Worm (Caenorhabditis elegans): ENCODE measurements around the gene lam-1.

Gene lam-1

DNA sequence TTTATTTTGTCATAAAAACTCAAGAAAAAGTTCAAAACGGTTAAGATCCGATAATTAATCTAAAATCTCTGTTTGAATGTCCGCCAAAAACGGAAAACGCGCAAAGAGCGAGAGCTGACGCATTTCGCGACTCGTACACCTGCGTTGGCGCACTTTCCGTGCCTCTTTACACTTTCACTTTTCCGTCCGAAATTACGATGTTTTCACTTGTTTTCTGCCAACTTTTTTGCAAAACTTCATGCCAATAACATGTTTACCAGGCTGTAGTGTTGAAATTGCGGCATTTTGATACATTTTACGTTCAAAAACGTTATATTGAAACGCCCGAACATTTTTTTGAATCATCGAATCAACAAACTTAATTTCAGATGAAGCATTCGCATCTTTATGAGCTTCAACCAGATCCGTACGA is 10.6 kb downstream of the lam-1 start, which contains the start of gene W03F8.4 (continued):
- TF ChIP-seq ceh-82 (tag; optimal IDR thresholded peaks at IDR 0.05) (no peak), ces-1 (GFP tag; optimal IDR thresholded peaks at IDR 0.05) (no peak), aha-1 (tag) (peak; percentile 97), ZK546.5 (tag; optimal IDR thresholded peaks at IDR 0.05) (no peak), daf-12 (tag; optimal IDR thresholded peaks at IDR 0.05) (no peak), F49E8.2 (tag; optimal IDR thresholded peaks at IDR 0.05; ENCODE audit: borderline replicate concordance) (peak; percentile 81), zip-2 (tag; optimal IDR thresholded peaks at IDR 0.05) (peak; percentile 49), nhr-77 (tag; optimal IDR thresholded peaks at IDR 0.05) (peak; percentile 91), nhr-111 (GFP tag; optimal IDR thresholded peaks at IDR 0.05) (no peak), D1046.2 (GFP tag; IDR thresholded peaks at IDR 0.05) (0 out of 2 replicates have a peak, but pooled peaks have one; percentile 47), lir-3 (tag; optimal IDR thresholded peaks at IDR 0.05) (no peak), dmd-8 (GFP tag; IDR thresholded peaks at IDR 0.05) (no peak), Y5F2A.4 (GFP tag; optimal IDR thresholded peaks at IDR 0.05) (no peak), jun-1 (tag; optimal IDR thresholded peaks at IDR 0.05) (peak; percentile 44), F10B5.3 (tag; optimal IDR thresholded peaks at IDR 0.05) (peak; percentile 82), set-16 (GFP tag; IDR thresholded peaks at IDR 0.05) (no peak), mes-2 (tag; optimal IDR thresholded peaks at IDR 0.05; ENCODE audit: poor library complexity, severe bottlenecking) (peak; percentile 95), dpl-1 (GFP tag; optimal IDR thresholded peaks at IDR 0.05) (peak; percentile 99), tag-97 (GFP tag; IDR thresholded peaks at IDR 0.05) (no peak), egl-43 (GFP tag; IDR thresholded peaks at IDR 0.05) (peak; percentile 71), nhr-76 (tag; optimal IDR thresholded peaks at IDR 0.05) (no peak), nhr-102 (tag; optimal IDR thresholded peaks at IDR 0.05) (peak; percentile 94), mdl-1 (tag; optimal IDR thresholded peaks at IDR 0.05) (peak in 1 of 2 experiments; percentile 28), lin-38 (GFP tag; IDR thresholded peaks at IDR 0.05) (peak; percentile 92), fos-1 (tag; optimal IDR thresholded peaks at IDR 0.05) (no peak), skn-1 (tag; optimal IDR thresholded peaks at IDR 0.05) (no peak), F44E2.7 (GFP tag; IDR thresholded peaks at IDR 0.05) (no peak), mxl-2 (GFP tag; conservative IDR thresholded peaks at IDR 0.05) (no peak), unc-130 (GFP tag; optimal IDR thresholded peaks at IDR 0.05) (peak; percentile 51), hif-1 (tag; optimal IDR thresholded peaks at IDR 0.05) (peak; percentile 29 to 72), sdz-12 (GFP tag; optimal IDR thresholded peaks at IDR 0.05) (no peak), zfp-2 (tag; optimal IDR thresholded peaks at IDR 0.05) (peak; percentile 47), ceh-62 (tag; optimal IDR thresholded peaks at IDR 0.05) (no peak), daf-19 (GFP tag; conservative IDR thresholded peaks at IDR 0.05) (peak; percentile 65; the same call in 1 of the 2 replicates), T20F7.1 (GFP tag; optimal IDR thresholded peaks at IDR 0.05) (peak; percentile 81), fkh-10 (GFP tag; optimal IDR thresholded peaks at IDR 0.05) (peak; percentile 24), F37D6.2 (tag; optimal IDR thresholded peaks at IDR 0.05) (peak; percentile 83), tra-1 (GFP tag; IDR thresholded peaks at IDR 0.05) (peak; percentile 67; the same call in 1 of the 2 replicates), ceh-32 (tag; optimal IDR thresholded peaks at IDR 0.05; ENCODE audit: poor library complexity) (no peak), ctbp-1 (GFP tag; IDR thresholded peaks at IDR 0.05) (peak; percentile 83), Y75B8A.6 (GFP tag; IDR thresholded peaks at IDR 0.05) (no peak), lim-7 (GFP tag; IDR thresholded peaks at IDR 0.05) (no peak; the same call in 1 of the 2 replicates), lin-13 (GFP tag; optimal IDR thresholded peaks at IDR 0.05) (peak; percentile 85), nhr-28 (tag; optimal IDR thresholded peaks at IDR 0.05) (peak; percentile 80), attf-4 (tag; optimal IDR thresholded peaks at IDR 0.05) (no peak), gei-8 (GFP tag; optimal IDR thresholded peaks at IDR 0.05) (no peak), nhr-6 (tag; optimal IDR thresholded peaks at IDR 0.05) (peak; percentile 81), ztf-7 (tag; optimal IDR thresholded peaks at IDR 0.05) (no peak), lin-29 (GFP tag; IDR thresholded peaks at IDR 0.05) (peak; percentile 88), madf-5 (GFP tag; IDR thresholded peaks at IDR 0.05) (no peak), lin-1 (GFP tag; IDR thresholded peaks at IDR 0.05) (peak; percentile 91), hlh-11 (tag; optimal IDR thresholded peaks at IDR 0.05) (peak; percentile 92)
